Worm (Caenorhabditis elegans) whole organism, L4/young adult: ENCODE data around the gene nhr-86.

ENCODE experiments used
- W03F9.2 ChIP-seq: fragments of 150-350 bp; optimal IDR thresholded peaks from 2 replicates; lab custom pipeline; 2014; ENCODE audit warnings: missing biosample characterization, missing genetic modification characterization
- dao-5 ChIP-seq: sonication (generic microtip); optimal IDR thresholded peaks from 2 replicates; lab custom pipeline; 2016; ENCODE audit warnings: missing genotype, missing genetic modification characterization, moderate library complexity, missing compliant biosample characterization
- him-1 ChIP-seq: sonication (generic microtip); optimal IDR thresholded peaks from 2 replicates; lab custom pipeline; 2016; ENCODE audit warnings: missing genotype, missing genetic modification reagents, missing genetic modification characterization, missing compliant biosample characterization

The nhr-86 gene

ce11 chrV:2030661-2031060 is 36.0 kb downstream of the nhr-86 start:
- TF ChIP-seq W03F9.2 (tag; lab: Kevin White, UChicago) (no peak), dao-5 (tag; lab: Kevin White, UChicago) (no peak), him-1 (no peak)

ce11 chrV:2029877-2030276 is 36.8 kb downstream of the nhr-86 start, which contains the start of gene F59A7.12:
Gene F59A7.12, plus strand, starts transcription at chrV:2030177.
- TF ChIP-seq dao-5 (tag; lab: Kevin White, UChicago): no peak
- TF ChIP-seq him-1: no peak
- no peak for TF ChIP-seq W03F9.2 (tag; lab: Kevin White, UChicago)

ce11 chrV:2027787-2028186 is 38.9 kb downstream of the nhr-86 start, which contains the start of gene srab-13:
Gene srab-13, minus strand, starts transcription at chrV:2027887.
- TF ChIP-seq dao-5 (tag; lab: Kevin White, UChicago): no peak
- no peak for TF ChIP-seq W03F9.2 (tag; lab: Kevin White, UChicago)
- TF ChIP-seq him-1: no peak

ce11 chrV:2022374-2022773 is 44.3 kb downstream of the nhr-86 start, which contains the start of gene F59A7.5:
Gene F59A7.5, plus strand, starts transcription at chrV:2022674.
- TF ChIP-seq him-1: no peak
- TF ChIP-seq W03F9.2 (tag; lab: Kevin White, UChicago): no peak
- TF ChIP-seq dao-5 (tag; lab: Kevin White, UChicago): no peak

ce11 chrV:2021283-2021682 is 45.4 kb downstream of the nhr-86 start:
- TF ChIP-seq W03F9.2 (tag; lab: Kevin White, UChicago) (no peak), him-1 (no peak), dao-5 (tag; lab: Kevin White, UChicago) (no peak)

ce11 chrV:2018689-2019088 is 48.0 kb downstream of the nhr-86 start, which contains the start of gene F59A7.14:
Gene F59A7.14, plus strand, starts transcription at chrV:2018989.
- TF ChIP-seq dao-5 (tag; lab: Kevin White, UChicago): no peak
- no peak for TF ChIP-seq him-1
- TF ChIP-seq W03F9.2 (tag; lab: Kevin White, UChicago): no peak

ce11 chrV:2016428-2016827 is 50.2 kb downstream of the nhr-86 start, which contains the start of gene F59A7.2:
Gene F59A7.2, minus strand, starts transcription at chrV:2016528.
- no peak for TF ChIP-seq dao-5 (tag; lab: Kevin White, UChicago)
- no peak for TF ChIP-seq him-1
- TF ChIP-seq W03F9.2 (tag; lab: Kevin White, UChicago): no peak

ce11 chrV:2013824-2014223 is 52.8 kb downstream of the nhr-86 start, which contains the start of gene F59A7.11:
Gene F59A7.11, minus strand, starts transcription at chrV:2013924.
- TF ChIP-seq W03F9.2 (tag; lab: Kevin White, UChicago) (no peak), dao-5 (tag; lab: Kevin White, UChicago) (no peak), him-1 (no peak)

- TF ChIP-seq him-1: no peak
These were observed 54.9 kb downstream of the nhr-86 start, which contains the start of gene F59A7.7 for ce11 chrV:2011777-2012176. Gene F59A7.7, plus strand, starts transcription at chrV:2012077.
